Worm (Caenorhabditis elegans) whole organism, L2 larva: Measurements from ENCODE around the gene clec-124.

ENCODE experiments used
- F13H6.1 ChIP-seq: sonication (generic microtip); optimal IDR thresholded peaks from 2 replicates; lab custom pipeline; 2016; ENCODE audit warnings: missing genetic modification characterization, missing compliant biosample characterization
- blmp-1 ChIP-seq: sonication (generic microtip); optimal IDR thresholded peaks from 2 replicates; lab custom pipeline; 2017; ENCODE audit warnings: missing genetic modification characterization, mild to moderate bottlenecking, missing compliant biosample characterization, antibody characterized with exemption, moderate library complexity; ENCODE audit not compliant: insufficient read depth
- lin-13 ChIP-seq: fragments of 150-350 bp; optimal IDR thresholded peaks from 2 replicates; lab custom pipeline; 2014; ENCODE audit warnings: missing biosample characterization, missing genetic modification reagents, missing genetic modification characterization
- mdl-1 ChIP-seq, 2 experiments: fragments of 150-350 bp in 1 of 2; sonication (generic microtip) in 1 of 2; optimal IDR thresholded peaks; 2 replicates each; lab custom pipeline; 2017; ENCODE audit warnings: missing biosample characterization in 2 of 2, missing genetic modification characterization in 2 of 2
- nhr-237 ChIP-seq: fragments of 150-350 bp; optimal IDR thresholded peaks from 2 replicates; lab custom pipeline; 2014; ENCODE audit warnings: missing biosample characterization, missing genetic modification characterization
- unc-39 ChIP-seq: fragments of 150-350 bp; optimal IDR thresholded peaks from 2 replicates; lab custom pipeline; 2014; ENCODE audit warnings: missing biosample characterization, missing genetic modification characterization
- ztf-11 ChIP-seq: sonication (generic microtip); optimal IDR thresholded peaks from 2 replicates; lab custom pipeline; 2017; ENCODE audit warnings: missing biosample characterization, missing genetic modification characterization

DNA sequence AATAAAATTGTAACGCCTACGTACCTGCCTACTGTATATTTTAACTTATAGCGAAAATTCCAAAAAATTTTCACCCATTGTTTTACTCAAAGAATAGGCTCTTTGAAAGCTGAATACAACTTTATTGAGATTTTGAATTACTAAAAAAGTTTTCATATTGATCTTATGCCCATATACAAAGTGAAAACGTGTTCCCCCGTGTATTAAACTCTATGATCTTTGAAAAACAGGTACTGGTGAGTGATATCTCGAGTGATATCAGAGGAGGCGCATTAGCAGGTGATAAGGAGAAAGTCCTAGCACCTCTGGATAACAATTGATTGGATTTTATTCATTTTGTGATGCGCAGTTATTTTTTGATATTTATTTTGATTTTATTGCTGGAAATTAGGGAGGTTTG lies 9.3 kb upstream of the clec-124 start, which contains the start of gene C17F4.3:
- TF ChIP-seq nhr-237 (tag; lab: Kevin White, UChicago) (no peak), blmp-1 (tag; lab: Kevin White, UChicago) (no peak), unc-39 (tag; lab: Kevin White, UChicago) (no peak), F13H6.1 (tag; lab: Kevin White, UChicago) (no peak), ztf-11 (tag; lab: Kevin White, UChicago) (no peak), lin-13 (GFP tag; lab: Kevin White, UChicago) (no peak), mdl-1 (tag; optimal IDR thresholded peaks at IDR 0.05; lab: Kevin White, UChicago) (no peak)
